Worm (Caenorhabditis elegans) whole organism, L3 larva: ENCODE results near the gene Y32B12B.2.

Source experiments
- nhr-11 ChIP-seq: fragments of 150-350 bp; optimal IDR thresholded peaks from 2 replicates; lab custom pipeline; 2014; ENCODE audit warnings: missing biosample characterization, missing genetic modification characterization
- nhr-23 ChIP-seq: fragments of 150-350 bp; optimal IDR thresholded peaks from 2 replicates; lab custom pipeline; 2014; ENCODE audit warnings: missing biosample characterization, missing genetic modification reagents, missing genetic modification characterization
- nhr-77 ChIP-seq: fragments of 150-350 bp; optimal IDR thresholded peaks from 2 replicates; lab custom pipeline; 2014; ENCODE audit warnings: missing biosample characterization, missing genetic modification characterization
- pha-4 ChIP-seq: fragments of 150-350 bp; optimal IDR thresholded peaks from 2 replicates; lab custom pipeline; 2014; ENCODE audit warnings: missing biosample characterization, missing genetic modification reagents, missing genetic modification characterization
- unc-39 ChIP-seq: sonication (generic microtip); optimal IDR thresholded peaks from 4 replicates; lab custom pipeline; 2017; ENCODE audit warnings: missing biosample characterization, missing genetic modification characterization
- unc-62 ChIP-seq: fragments of 150-350 bp; sonication (generic microtip); optimal IDR thresholded peaks from 4 replicates; lab custom pipeline; 2014; ENCODE audit warnings: missing biosample characterization, missing genetic modification reagents, missing genetic modification characterization
- ztf-11 ChIP-seq: fragments of 150-350 bp; optimal IDR thresholded peaks from 2 replicates; lab custom pipeline; 2014; ENCODE audit warnings: missing biosample characterization, missing genetic modification characterization

DNA sequence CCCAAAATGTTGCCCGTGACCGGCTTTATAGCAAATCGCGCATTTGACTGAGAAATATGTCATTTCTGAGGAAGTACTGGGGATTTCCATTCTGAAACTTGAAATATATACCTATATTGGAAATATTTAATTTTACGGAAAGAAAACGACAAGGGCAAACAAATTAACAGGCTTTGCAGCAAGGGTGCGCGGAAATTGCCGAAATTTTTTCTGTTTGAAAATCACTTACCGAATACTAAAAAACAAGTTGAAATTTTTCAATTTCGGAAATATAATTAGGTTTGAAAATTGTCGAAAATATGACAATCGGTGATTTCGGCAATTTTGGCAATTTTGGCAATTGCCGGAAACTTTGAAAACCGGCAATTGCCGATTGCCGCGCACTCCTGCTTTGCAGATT is 32.4 kb upstream of the Y32B12B.2 start, which contains the start of gene nhr-54:
- TF ChIP-seq nhr-23 = no peak
- TF ChIP-seq pha-4 = no peak
- no peak for TF ChIP-seq ztf-11 (tag; lab: Kevin White, UChicago)
- TF ChIP-seq nhr-11 (tag; lab: Kevin White, UChicago) = no peak
- no peak for TF ChIP-seq unc-39 (tag; lab: Kevin White, UChicago)
- no peak for TF ChIP-seq nhr-77 (tag; lab: Kevin White, UChicago)
- no peak for TF ChIP-seq unc-62 (GFP tag; lab: Kevin White, UChicago)
